Worm (Caenorhabditis elegans): ENCODE measurements around the gene str-10.

str-10 gene

DNA sequence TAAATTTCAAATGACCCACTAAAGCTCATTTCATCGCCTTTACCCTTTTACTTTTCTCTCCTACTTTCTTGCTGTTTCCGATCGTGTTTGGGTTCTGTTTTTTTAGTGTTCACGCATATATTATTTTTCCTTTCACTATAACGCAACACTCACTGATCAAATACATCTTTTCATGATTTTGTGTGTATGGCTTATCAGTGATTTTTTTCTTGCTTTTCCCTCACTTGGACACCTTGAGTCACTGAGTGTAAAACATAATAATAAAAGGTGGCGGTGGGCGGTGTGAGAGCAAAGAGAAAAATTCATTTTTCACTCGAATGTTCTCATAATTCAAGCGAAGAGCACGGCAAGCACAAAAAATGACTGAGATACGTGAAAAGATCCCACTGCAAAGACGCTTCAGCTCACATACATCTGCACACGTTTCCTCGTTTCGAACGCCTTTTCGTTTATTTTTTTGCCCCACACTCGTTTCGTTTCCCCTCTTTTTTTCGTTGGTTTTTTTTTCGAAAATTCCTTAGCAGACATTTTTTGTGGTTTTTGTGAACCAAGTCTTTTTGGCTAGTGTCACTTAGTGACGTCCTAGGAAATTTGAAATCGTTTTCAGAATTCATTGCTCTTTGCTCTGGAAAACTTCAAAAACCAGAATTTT is 19.4 kb upstream of the str-10 start, which contains the start of gene K03A11.5:
K03A11.5 (plus strand) TSS at position 602 of the 652 bp plus-strand sequence.
- no peak for TF ChIP-seq flt-1 (GFP tag; IDR thresholded peaks at IDR 0.05)

DNA sequence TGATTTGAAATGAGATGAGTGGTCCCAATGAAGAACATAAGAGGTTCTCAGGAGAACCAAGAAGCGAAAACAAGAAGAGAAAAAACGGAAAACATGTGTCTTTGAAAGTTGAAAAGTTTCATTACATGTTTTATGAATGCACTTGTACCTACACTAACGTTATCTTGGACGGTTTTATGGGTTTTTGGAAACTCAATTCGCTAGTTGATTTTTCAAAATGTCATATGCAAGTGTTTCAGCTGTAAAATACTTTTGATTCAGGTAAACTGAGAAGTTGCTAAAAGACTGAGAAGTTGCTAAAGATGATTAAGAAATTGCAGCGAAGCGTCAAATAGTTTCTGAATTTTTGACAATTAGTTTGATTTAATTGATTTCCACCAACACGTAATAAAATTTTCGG is 11.3 kb upstream of the str-10 start, which contains the start of gene cpx-2:
cpx-2 (minus strand) TSS at position 101 of the 400 bp plus-strand sequence.
- no peak for TF ChIP-seq cog-1 (tag; optimal IDR thresholded peaks at IDR 0.05)
- TF ChIP-seq med-1 (GFP tag; optimal IDR thresholded peaks at IDR 0.05; ENCODE audit: insufficient read depth): no peak
- no peak for TF ChIP-seq ztf-23 (GFP tag; IDR thresholded peaks at IDR 0.05)
- no peak for TF ChIP-seq T22C8.4 (GFP tag; IDR thresholded peaks at IDR 0.05)
- no peak for TF ChIP-seq tab-1 (GFP tag; IDR thresholded peaks at IDR 0.05)
- no peak for TF ChIP-seq ztf-29 (GFP tag; IDR thresholded peaks at IDR 0.05)

DNA sequence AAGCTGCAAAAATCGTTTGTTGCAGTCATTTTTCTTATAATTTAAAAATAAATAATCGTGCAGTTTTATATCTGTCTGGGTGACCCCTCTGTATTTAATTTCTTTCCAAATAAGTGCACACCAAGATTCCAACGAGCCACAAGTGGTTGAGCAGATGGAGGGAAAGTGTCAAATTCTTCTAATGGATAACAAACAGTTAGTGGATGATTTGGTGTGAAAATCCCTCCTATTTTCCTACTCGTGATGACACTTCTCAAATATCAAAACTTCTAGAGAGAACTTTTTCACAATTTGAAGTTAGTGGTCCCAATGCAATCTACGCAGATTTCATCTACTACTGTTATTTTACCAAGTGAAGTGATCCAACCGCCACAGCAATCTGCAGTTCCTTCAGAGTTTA is 8.1 kb upstream of the str-10 start, which contains the start of gene ceh-28:
ceh-28 (plus strand) TSS at position 301 of the 400 bp plus-strand sequence.
- TF ChIP-seq ztf-29 (GFP tag; IDR thresholded peaks at IDR 0.05): no peak
- no peak for TF ChIP-seq cog-1 (tag; optimal IDR thresholded peaks at IDR 0.05)

DNA sequence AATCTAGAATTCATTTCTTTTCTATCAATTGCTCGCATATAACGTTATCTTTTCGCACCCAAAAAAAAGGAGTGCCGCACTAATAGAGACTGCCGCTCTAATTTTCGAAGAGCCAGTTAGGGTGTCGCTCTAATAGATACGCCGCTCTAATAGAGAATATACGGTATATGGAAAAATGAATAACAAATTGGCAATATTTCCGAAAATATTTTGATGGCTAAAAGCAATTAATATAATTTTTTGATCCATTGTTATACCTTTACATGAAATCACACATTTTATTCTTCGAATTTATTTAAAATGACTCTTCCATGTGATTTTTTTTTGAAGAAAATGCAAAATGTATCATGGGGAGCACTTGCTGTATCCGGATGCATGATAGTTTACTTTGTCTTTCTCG is 4.6 kb upstream of the str-10 start, which contains the start of gene K03A11.4:
K03A11.4 (plus strand) TSS at position 301 of the 400 bp plus-strand sequence.
- TF ChIP-seq T22C8.4 (GFP tag; IDR thresholded peaks at IDR 0.05): no peak
- TF ChIP-seq klf-2 (GFP tag; conservative IDR thresholded peaks at IDR 0.05): no peak
- TF ChIP-seq flt-1 (GFP tag; IDR thresholded peaks at IDR 0.05): no peak
- TF ChIP-seq tab-1 (GFP tag; IDR thresholded peaks at IDR 0.05): no peak
- no peak for TF ChIP-seq ref-1 (GFP tag; conservative IDR thresholded peaks at IDR 0.05)
- TF ChIP-seq cog-1 (tag; optimal IDR thresholded peaks at IDR 0.05): no peak
- TF ChIP-seq med-1 (GFP tag; optimal IDR thresholded peaks at IDR 0.05; ENCODE audit: insufficient read depth): no peak
- no peak for TF ChIP-seq ztf-23 (GFP tag; IDR thresholded peaks at IDR 0.05)
- TF ChIP-seq ztf-29 (GFP tag; IDR thresholded peaks at IDR 0.05): no peak

DNA sequence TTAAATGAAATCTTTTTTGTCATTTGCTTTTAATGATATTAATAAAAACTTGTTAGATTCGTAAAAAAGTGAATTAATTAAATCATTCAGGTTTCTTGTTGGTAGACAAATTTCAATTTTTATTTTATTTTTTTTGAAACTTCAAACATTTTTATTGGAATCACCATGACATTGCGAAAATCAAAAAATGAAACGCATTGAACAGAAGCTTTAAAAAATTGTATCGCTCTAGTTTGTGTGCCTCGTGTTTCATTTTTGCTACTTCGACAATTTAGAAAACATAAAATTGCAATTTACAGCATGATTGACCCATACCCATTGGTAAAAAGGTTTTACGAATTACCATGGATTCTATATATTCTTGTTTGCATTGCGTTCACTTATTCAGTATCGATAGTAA is 1.8 kb downstream of the str-10 start, which contains the start of gene R03G8.1:
R03G8.1 (plus strand) TSS at position 301 of the 400 bp plus-strand sequence.
- no peak for TF ChIP-seq ztf-23 (GFP tag; IDR thresholded peaks at IDR 0.05)
- no peak for TF ChIP-seq ref-1 (GFP tag; conservative IDR thresholded peaks at IDR 0.05)
- no peak for TF ChIP-seq T22C8.4 (GFP tag; IDR thresholded peaks at IDR 0.05)
- no peak for TF ChIP-seq med-1 (GFP tag; optimal IDR thresholded peaks at IDR 0.05; ENCODE audit: insufficient read depth)
- no peak for TF ChIP-seq tab-1 (GFP tag; IDR thresholded peaks at IDR 0.05)
- TF ChIP-seq cog-1 (tag; optimal IDR thresholded peaks at IDR 0.05): no peak
- no peak for TF ChIP-seq flt-1 (GFP tag; IDR thresholded peaks at IDR 0.05)
- TF ChIP-seq klf-2 (GFP tag; conservative IDR thresholded peaks at IDR 0.05): no peak
- TF ChIP-seq ztf-29 (GFP tag; IDR thresholded peaks at IDR 0.05): no peak

DNA sequence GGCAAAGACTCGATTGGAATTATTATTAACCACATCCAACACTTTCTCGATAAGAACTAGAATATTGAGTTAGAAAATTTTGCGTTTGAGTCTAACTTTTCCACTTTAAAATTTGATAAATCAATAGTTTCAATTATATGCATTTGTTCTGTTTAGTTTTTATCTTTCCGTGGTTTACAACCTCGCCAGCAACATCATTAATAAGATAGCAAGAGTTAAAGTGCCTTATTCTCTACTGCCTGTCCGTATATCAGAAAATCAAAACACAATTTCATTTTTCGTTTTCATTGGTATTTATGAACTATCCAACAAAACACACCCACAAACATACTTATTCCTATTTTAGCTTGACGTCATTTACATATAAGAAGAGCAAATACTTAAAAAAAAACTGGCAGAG is 6.1 kb downstream of the str-10 start:
- TF ChIP-seq flt-1 (GFP tag; IDR thresholded peaks at IDR 0.05): no peak
- no peak for TF ChIP-seq T22C8.4 (GFP tag; IDR thresholded peaks at IDR 0.05)
- no peak for TF ChIP-seq klf-2 (GFP tag; conservative IDR thresholded peaks at IDR 0.05)
- TF ChIP-seq cog-1 (tag; optimal IDR thresholded peaks at IDR 0.05): no peak
- no peak for TF ChIP-seq ztf-23 (GFP tag; IDR thresholded peaks at IDR 0.05)
- no peak for TF ChIP-seq ref-1 (GFP tag; conservative IDR thresholded peaks at IDR 0.05)
- TF ChIP-seq ztf-29 (GFP tag; IDR thresholded peaks at IDR 0.05): no peak

DNA sequence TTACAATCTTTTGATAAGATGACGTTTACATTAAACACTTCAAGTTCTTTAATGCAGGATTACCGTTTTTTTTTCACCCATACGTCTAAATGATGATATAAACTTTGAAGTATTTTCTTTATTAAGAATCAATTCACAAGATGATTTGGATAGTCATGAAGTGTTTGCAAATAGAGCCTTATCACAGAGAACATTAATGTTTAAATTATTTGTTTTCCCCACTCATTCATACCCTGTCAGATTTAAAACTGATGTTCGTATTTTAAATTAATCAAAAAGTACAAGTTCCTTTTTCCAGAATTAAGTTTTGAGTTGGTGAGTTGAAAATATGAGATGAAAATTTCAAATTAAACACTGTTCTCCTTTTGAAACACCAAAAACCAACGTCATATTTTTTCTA is 8.2 kb downstream of the str-10 start, which contains the start of gene R03G8.3:
R03G8.3 (plus strand) TSS at position 301 of the 400 bp plus-strand sequence.
- TF ChIP-seq ref-1 (GFP tag; conservative IDR thresholded peaks at IDR 0.05): no peak
- TF ChIP-seq flt-1 (GFP tag; IDR thresholded peaks at IDR 0.05): no peak
- TF ChIP-seq T22C8.4 (GFP tag; IDR thresholded peaks at IDR 0.05): no peak
- no peak for TF ChIP-seq klf-2 (GFP tag; conservative IDR thresholded peaks at IDR 0.05)
- TF ChIP-seq ztf-29 (GFP tag; IDR thresholded peaks at IDR 0.05): no peak
- TF ChIP-seq ztf-23 (GFP tag; IDR thresholded peaks at IDR 0.05): no peak
- no peak for TF ChIP-seq med-1 (GFP tag; optimal IDR thresholded peaks at IDR 0.05; ENCODE audit: insufficient read depth)
- TF ChIP-seq cog-1 (tag; optimal IDR thresholded peaks at IDR 0.05): no peak
- no peak for TF ChIP-seq tab-1 (GFP tag; IDR thresholded peaks at IDR 0.05)

DNA sequence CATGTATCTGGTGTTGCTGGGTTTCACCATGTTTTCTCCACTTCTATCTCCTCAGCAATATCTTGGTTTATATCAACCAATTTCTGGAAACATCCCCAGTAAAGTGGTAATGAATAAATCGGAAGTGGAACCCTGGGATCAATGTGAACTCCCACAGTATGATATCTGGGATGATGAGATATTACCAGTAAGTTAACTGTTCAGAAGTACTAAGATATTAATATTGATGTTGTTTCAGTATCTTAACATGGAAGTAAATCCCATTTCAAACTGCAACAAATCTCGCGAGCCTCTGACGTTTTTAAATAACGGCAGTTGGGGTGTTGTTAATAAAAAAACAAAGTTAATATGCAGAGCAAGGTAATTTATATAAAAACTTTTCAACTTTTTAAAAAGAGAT is 8.8 kb downstream of the str-10 start:
- no peak for TF ChIP-seq ztf-23 (GFP tag; IDR thresholded peaks at IDR 0.05)
- no peak for TF ChIP-seq klf-2 (GFP tag; conservative IDR thresholded peaks at IDR 0.05)
- no peak for TF ChIP-seq flt-1 (GFP tag; IDR thresholded peaks at IDR 0.05)
- TF ChIP-seq ztf-29 (GFP tag; IDR thresholded peaks at IDR 0.05): no peak
- TF ChIP-seq T22C8.4 (GFP tag; IDR thresholded peaks at IDR 0.05): no peak
- TF ChIP-seq ref-1 (GFP tag; conservative IDR thresholded peaks at IDR 0.05): no peak
- no peak for TF ChIP-seq cog-1 (tag; optimal IDR thresholded peaks at IDR 0.05)
- TF ChIP-seq med-1 (GFP tag; optimal IDR thresholded peaks at IDR 0.05; ENCODE audit: insufficient read depth): no peak

DNA sequence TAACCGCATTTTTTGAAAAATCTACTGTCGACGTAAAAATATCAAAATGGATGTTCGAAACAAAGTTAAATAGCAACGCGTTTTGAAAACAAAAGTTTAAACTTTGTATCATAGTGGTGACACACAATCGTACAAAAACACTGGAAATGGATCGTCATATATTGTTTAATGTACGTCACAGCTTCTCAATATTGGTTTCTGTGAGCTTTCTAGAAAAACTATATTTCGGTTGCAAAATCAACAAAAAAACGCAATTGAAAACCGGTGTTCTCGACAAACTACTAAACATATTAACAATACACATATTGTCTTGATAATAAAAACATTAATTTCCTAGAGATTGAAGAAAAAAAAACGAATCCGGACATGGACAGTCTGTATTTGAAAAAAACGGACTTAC is 18.0 kb downstream of the str-10 start, which contains the start of gene R03G8.6:
R03G8.6 (minus strand) TSS at position 101 of the 400 bp plus-strand sequence.
- no peak for TF ChIP-seq tab-1 (GFP tag; IDR thresholded peaks at IDR 0.05)
- no peak for TF ChIP-seq ztf-29 (GFP tag; IDR thresholded peaks at IDR 0.05)
- TF ChIP-seq med-1 (GFP tag; optimal IDR thresholded peaks at IDR 0.05; ENCODE audit: insufficient read depth): no peak
- no peak for TF ChIP-seq klf-2 (GFP tag; conservative IDR thresholded peaks at IDR 0.05)
- TF ChIP-seq cog-1 (tag; optimal IDR thresholded peaks at IDR 0.05): no peak
- TF ChIP-seq flt-1 (GFP tag; IDR thresholded peaks at IDR 0.05): no peak
- TF ChIP-seq T22C8.4 (GFP tag; IDR thresholded peaks at IDR 0.05): no peak
- TF ChIP-seq ztf-23 (GFP tag; IDR thresholded peaks at IDR 0.05): no peak
- no peak for TF ChIP-seq ref-1 (GFP tag; conservative IDR thresholded peaks at IDR 0.05)

DNA sequence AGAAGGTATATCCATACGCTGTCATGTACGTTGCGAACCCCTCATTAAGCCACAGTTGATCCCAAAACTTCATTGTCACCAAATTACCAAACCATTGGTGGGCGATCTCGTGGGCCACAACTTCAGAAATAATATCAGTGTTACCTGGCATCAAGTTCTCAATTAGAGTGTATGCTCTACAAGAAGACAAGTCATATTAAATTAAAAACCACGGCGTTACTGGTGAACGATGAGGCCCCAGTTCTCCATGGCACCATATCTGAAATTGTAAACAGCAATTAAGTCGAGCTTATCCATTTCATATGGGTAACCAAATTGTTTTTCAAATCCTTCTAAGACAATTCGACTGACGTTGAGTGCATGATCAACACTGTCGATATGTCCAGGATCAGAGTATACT is 20.4 kb downstream of the str-10 start:
- no peak for TF ChIP-seq cog-1 (tag; optimal IDR thresholded peaks at IDR 0.05)
- TF ChIP-seq T22C8.4 (GFP tag; IDR thresholded peaks at IDR 0.05): no peak
- TF ChIP-seq ztf-23 (GFP tag; IDR thresholded peaks at IDR 0.05): no peak
- TF ChIP-seq tab-1 (GFP tag; IDR thresholded peaks at IDR 0.05): no peak
- no peak for TF ChIP-seq ref-1 (GFP tag; conservative IDR thresholded peaks at IDR 0.05)
- TF ChIP-seq klf-2 (GFP tag; conservative IDR thresholded peaks at IDR 0.05): no peak
- no peak for TF ChIP-seq med-1 (GFP tag; optimal IDR thresholded peaks at IDR 0.05; ENCODE audit: insufficient read depth)
- no peak for TF ChIP-seq ztf-29 (GFP tag; IDR thresholded peaks at IDR 0.05)
- no peak for TF ChIP-seq flt-1 (GFP tag; IDR thresholded peaks at IDR 0.05)
